Fruit fly (Drosophila melanogaster) whole organism, embryonic: Measurements from ENCODE around the gene kud.

ENCODE experiments used
- CG10147 ChIP-seq: fragments of 200-800 bp; sonication (Bioruptor generic); optimal IDR thresholded peaks from 2 replicates; lab custom pipeline; 2019; ENCODE audit warnings: missing biosample characterization, mild to moderate bottlenecking, missing genetic modification characterization, moderate library complexity
- CG11398 ChIP-seq: fragments of 200-800 bp; sonication (Bioruptor generic); optimal IDR thresholded peaks from 2 replicates; lab custom pipeline; 2016; ENCODE audit warnings: missing biosample characterization, missing genetic modification characterization
- CG11695 ChIP-seq: fragments of 200-800 bp; sonication (Bioruptor generic); IDR thresholded peaks from 3 replicates; pipeline ENCODE4 v1.3.6; 2022; ENCODE audit warnings: missing biosample characterization, missing genetic modification characterization
- CG12391 ChIP-seq: fragments of 200-800 bp; sonication (Bioruptor generic); optimal IDR thresholded peaks from 3 replicates; lab custom pipeline; 2018; ENCODE audit warnings: missing biosample characterization, mild to moderate bottlenecking, missing genetic modification characterization, moderate library complexity
- CG13624 ChIP-seq: fragments of 200-800 bp; sonication (Bioruptor generic); optimal IDR thresholded peaks from 2 replicates; lab custom pipeline; 2016; ENCODE audit warnings: missing biosample characterization, missing genetic modification characterization
- CG15514 ChIP-seq: fragments of 200-800 bp; sonication (Bioruptor generic); optimal IDR thresholded peaks from 3 replicates; lab custom pipeline; 2017; ENCODE audit warnings: missing biosample characterization, missing genetic modification characterization, mild to moderate bottlenecking, moderate library complexity, missing genetic modification reagents
- CG1603 ChIP-seq: fragments of 200-800 bp; sonication (Bioruptor generic); optimal IDR thresholded peaks from 2 replicates; lab custom pipeline; 2019; ENCODE audit warnings: missing biosample characterization, mild to moderate bottlenecking, missing genetic modification characterization, moderate library complexity
- CG16815 ChIP-seq: fragments of 200-800 bp; sonication (Bioruptor generic); optimal IDR thresholded peaks from 3 replicates; lab custom pipeline; 2017; ENCODE audit warnings: missing biosample characterization, mild to moderate bottlenecking, missing genetic modification characterization
- CG17186 ChIP-seq: fragments of 200-800 bp; sonication (Bioruptor generic); optimal IDR thresholded peaks from 3 replicates; lab custom pipeline; 2017; ENCODE audit warnings: missing biosample characterization, missing genetic modification reagents, missing genetic modification characterization
- CG17361 ChIP-seq: fragments of 200-800 bp; sonication (Bioruptor generic); IDR thresholded peaks from 3 replicates; pipeline ENCODE4 v1.3.6; 2022; ENCODE audit warnings: missing biosample characterization, missing genetic modification characterization
- CG2120 ChIP-seq: fragments of 200-800 bp; sonication (Bioruptor generic); optimal IDR thresholded peaks from 3 replicates; lab custom pipeline; 2016; ENCODE audit warnings: missing biosample characterization, missing genetic modification characterization
- CG2678 ChIP-seq: fragments of 200-800 bp; sonication (Bioruptor generic); optimal IDR thresholded peaks from 3 replicates; lab custom pipeline; 2019; ENCODE audit warnings: missing biosample characterization, mild to moderate bottlenecking, missing genetic modification characterization, moderate library complexity
- CG3726 ChIP-seq: fragments of 200-800 bp; sonication (Bioruptor generic); IDR thresholded peaks from 3 replicates; pipeline ENCODE4, ENCODE4 v1.3.6; 2022; ENCODE audit warnings: missing biosample characterization, missing genetic modification characterization
- CG8290 ChIP-seq, 3 experiments: fragments of 200-800 bp; sonication (Bioruptor generic); optimal IDR thresholded peaks; 2 replicates each; lab custom pipeline; 2016 to 2019; ENCODE audit warnings: missing biosample characterization in 3 of 3, missing genetic modification characterization in 3 of 3, mild to moderate bottlenecking in 2 of 3, moderate library complexity in 1 of 3
- CG9797 ChIP-seq: fragments of 200-800 bp; sonication (Bioruptor generic); optimal IDR thresholded peaks from 3 replicates; lab custom pipeline; 2018; ENCODE audit warnings: missing biosample characterization, mild to moderate bottlenecking, missing genetic modification characterization
- CG9817 ChIP-seq: fragments of 200-800 bp; sonication (Bioruptor generic); optimal IDR thresholded peaks from 2 replicates; lab custom pipeline; 2018; ENCODE audit warnings: missing biosample characterization, mild to moderate bottlenecking, missing genetic modification characterization, moderate library complexity
- CG9876 ChIP-seq: fragments of 200-800 bp; sonication (Bioruptor generic); optimal IDR thresholded peaks from 2 replicates; lab custom pipeline; 2016; ENCODE audit warnings: missing biosample characterization, missing genetic modification characterization
- D ChIP-seq, 2 experiments: fragments of 200-800 bp in 1 of 2; fragments of >200 bp in 1 of 2; sonication (Bioruptor generic) in 1 of 2; optimal IDR thresholded peaks; 2 replicates in 1 of 2; 3 replicates in 1 of 2; lab custom pipeline; 2017; ENCODE audit warnings: mild to moderate bottlenecking in 1 of 2, missing biosample characterization in 1 of 2, missing genetic modification characterization in 1 of 2, missing genetic modification reagents in 1 of 2
- D19A ChIP-seq: fragments of 200-800 bp; optimal IDR thresholded peaks from 3 replicates; lab custom pipeline; 2019; ENCODE audit warnings: missing biosample characterization, mild to moderate bottlenecking, missing genetic modification characterization, moderate library complexity
- E2f2 ChIP-seq: fragments of 200-800 bp; sonication (Bioruptor generic); IDR thresholded peaks from 2 replicates; pipeline ENCODE4 v1.3.6; 2022; ENCODE audit warnings: missing biosample characterization, missing genetic modification characterization
- Ets65A ChIP-seq: fragments of 200-800 bp; sonication (Bioruptor generic); peaks from one replicate; lab custom pipeline; 2016; ENCODE audit warnings: missing biosample characterization, missing genetic modification characterization
- Hand ChIP-seq: fragments of 200-800 bp; sonication (Bioruptor generic); optimal IDR thresholded peaks from 2 replicates; lab custom pipeline; 2017; ENCODE audit warnings: mild to moderate bottlenecking, missing biosample characterization, missing genetic modification reagents, missing genetic modification characterization
- Hr3 ChIP-seq: fragments of 200-800 bp; sonication (Bioruptor generic); optimal IDR thresholded peaks from 3 replicates; lab custom pipeline; 2016; ENCODE audit warnings: missing biosample characterization, missing genetic modification characterization
- MESR4 ChIP-seq: fragments of 200-800 bp; sonication (Bioruptor generic); optimal IDR thresholded peaks from 2 replicates; lab custom pipeline; 2018; ENCODE audit warnings: missing biosample characterization, mild to moderate bottlenecking, missing genetic modification characterization, moderate library complexity
- Max ChIP-seq: fragments of 200-800 bp; sonication (Bioruptor generic); optimal IDR thresholded peaks from 2 replicates; lab custom pipeline; 2016; ENCODE audit warnings: missing biosample characterization, mild to moderate bottlenecking, missing genetic modification characterization
- Meics ChIP-seq: fragments of 200-800 bp; sonication (Bioruptor generic); optimal IDR thresholded peaks from 2 replicates; lab custom pipeline; 2017; ENCODE audit warnings: missing biosample characterization, mild to moderate bottlenecking, missing genetic modification characterization
- Mes4 ChIP-seq: fragments of 200-800 bp; sonication (Bioruptor generic); optimal IDR thresholded peaks from 2 replicates; lab custom pipeline; 2016; ENCODE audit warnings: missing biosample characterization, missing genetic modification characterization
- NfI ChIP-seq: fragments of 200-800 bp; sonication (Bioruptor generic); optimal IDR thresholded peaks from 3 replicates; lab custom pipeline; 2018; ENCODE audit warnings: missing biosample characterization, mild to moderate bottlenecking, missing genetic modification characterization, moderate library complexity
- Oli ChIP-seq: fragments of 200-800 bp; sonication (Bioruptor generic); optimal IDR thresholded peaks from 2 replicates; lab custom pipeline; 2018; ENCODE audit warnings: missing biosample characterization, mild to moderate bottlenecking, missing genetic modification characterization, moderate library complexity
- PHDP ChIP-seq: fragments of 200-800 bp; sonication (Bioruptor generic); optimal IDR thresholded peaks from 3 replicates; lab custom pipeline; 2018; ENCODE audit warnings: missing biosample characterization, mild to moderate bottlenecking, missing genetic modification characterization, moderate library complexity
- Sox102F ChIP-seq: fragments of 200-800 bp; sonication (Bioruptor generic); optimal IDR thresholded peaks from 2 replicates; lab custom pipeline; 2018; ENCODE audit warnings: missing biosample characterization, mild to moderate bottlenecking, missing genetic modification characterization, moderate library complexity
- Spps ChIP-seq: fragments of 200-800 bp; sonication (Bioruptor generic); optimal IDR thresholded peaks from 2 replicates; lab custom pipeline; 2018; ENCODE audit warnings: missing biosample characterization, mild to moderate bottlenecking, missing genetic modification characterization
- Ssrp ChIP-seq: fragments of 200-800 bp; sonication (Bioruptor generic); optimal IDR thresholded peaks from 2 replicates; lab custom pipeline; 2018; ENCODE audit warnings: missing biosample characterization, mild to moderate bottlenecking, missing genetic modification characterization, moderate library complexity
- Vsx1 ChIP-seq: fragments of 200-800 bp; sonication (Bioruptor generic); optimal IDR thresholded peaks from 2 replicates; lab custom pipeline; 2017; ENCODE audit warnings: missing biosample characterization, mild to moderate bottlenecking, missing genetic modification characterization, missing genetic modification reagents
- ab ChIP-seq: fragments of 200-800 bp; sonication (Bioruptor generic); optimal IDR thresholded peaks from 2 replicates; lab custom pipeline; 2016; ENCODE audit warnings: missing biosample characterization, missing genetic modification characterization
- abd-A ChIP-seq: fragments of 200-800 bp; sonication (Bioruptor generic); optimal IDR thresholded peaks from 3 replicates; lab custom pipeline; 2019; ENCODE audit warnings: missing biosample characterization, mild to moderate bottlenecking, missing genetic modification characterization, moderate library complexity
- al ChIP-seq: fragments of 200-800 bp; sonication (Bioruptor generic); IDR thresholded peaks from 2 replicates; pipeline ENCODE4 v1.3.6; 2022; ENCODE audit warnings: missing biosample characterization, missing genetic modification characterization
- ash1 ChIP-seq: fragments of 200-800 bp; sonication (Bioruptor generic); optimal IDR thresholded peaks from 2 replicates; lab custom pipeline; 2018; ENCODE audit warnings: missing biosample characterization, mild to moderate bottlenecking, missing genetic modification characterization
- chinmo ChIP-seq: fragments of 200-800 bp; sonication (Bioruptor generic); IDR thresholded peaks from 4 replicates; pipeline ENCODE4 v1.3.6; 2022; ENCODE audit warnings: missing biosample characterization, missing genetic modification characterization; ENCODE audit not compliant: partially characterized antibody
- dpn ChIP-seq, 2 experiments: fragments of 200-800 bp; sonication (Bioruptor generic); optimal IDR thresholded peaks; 3 replicates each; lab custom pipeline; 2016; ENCODE audit warnings: missing biosample characterization in 2 of 2, missing genetic modification characterization in 2 of 2
- grau ChIP-seq: fragments of 200-800 bp; optimal IDR thresholded peaks from 3 replicates; lab custom pipeline; 2019; ENCODE audit warnings: missing biosample characterization, mild to moderate bottlenecking, missing genetic modification characterization, moderate library complexity
- grn ChIP-seq: fragments of 200-800 bp; sonication (Bioruptor generic); optimal IDR thresholded peaks from 3 replicates; lab custom pipeline; 2017; ENCODE audit warnings: missing biosample characterization, missing genetic modification characterization
- gro ChIP-seq: fragments of 200-800 bp; sonication (Bioruptor generic); optimal IDR thresholded peaks from 2 replicates; lab custom pipeline; 2016; ENCODE audit warnings: missing biosample characterization, missing genetic modification characterization
- hkb ChIP-seq, 2 experiments: fragments of 200-800 bp in 1 of 2; fragments of >200 bp in 1 of 2; sonication (Bioruptor generic) in 1 of 2; IDR thresholded peaks in 1 of 2; optimal IDR thresholded peaks in 1 of 2; 2 replicates each; pipeline versions ENCODE4 v1.3.6 to Lab custom; 2017 to 2022; ENCODE audit warnings: missing biosample characterization in 1 of 2, missing genetic modification characterization in 1 of 2
- rib ChIP-seq: fragments of 200-800 bp; sonication (Bioruptor generic); IDR thresholded peaks from 2 replicates; pipeline ENCODE4 v1.3.6; 2022; ENCODE audit warnings: missing biosample characterization, missing genetic modification characterization
- salm ChIP-seq: fragments of 200-800 bp; sonication (Bioruptor generic); optimal IDR thresholded peaks from 2 replicates; lab custom pipeline; 2018; ENCODE audit warnings: missing biosample characterization, mild to moderate bottlenecking, missing genetic modification characterization
- slp2 ChIP-seq: fragments of 200-800 bp; sonication (Bioruptor generic); optimal IDR thresholded peaks from 2 replicates; lab custom pipeline; 2016; ENCODE audit warnings: missing biosample characterization, missing genetic modification characterization
- stc ChIP-seq: fragments of 200-800 bp; sonication (Bioruptor generic); IDR thresholded peaks from 2 replicates; pipeline ENCODE4 v1.3.6; 2022; ENCODE audit warnings: missing biosample characterization, missing genetic modification characterization
- sug ChIP-seq: fragments of 200-800 bp; optimal IDR thresholded peaks from 2 replicates; lab custom pipeline; 2019; ENCODE audit warnings: missing biosample characterization, mild to moderate bottlenecking, missing genetic modification characterization, moderate library complexity

kud gene

dm6 chr3L:16885042-16885441 lies 40.3 kb upstream of the kud start (continued):
- TF ChIP-seq CG3726 (GFP tag; lab: Robert Waterston, UW) (no peak), dpn (GFP tag; optimal IDR thresholded peaks at IDR 0.05; lab: Kevin White, UChicago) (peak in 1 of 2 experiments; percentile 6), CG11398 (no peak), CG11695 (GFP tag; lab: Robert Waterston, UW) (peak; percentile 60; the same call in 2 of the 3 replicates), stc (GFP tag; lab: Robert Waterston, UW) (peak; percentile 44; the same call in 1 of the 2 replicates), CG17361 (no peak), Meics (GFP tag; lab: Kevin White, UChicago) (peak; percentile 56), CG9817 (tag; lab: Kevin White, UChicago) (peak; percentile 20), D (optimal IDR thresholded peaks at IDR 0.05; lab: Kevin White, UChicago) (no peak), D (GFP tag; optimal IDR thresholded peaks at IDR 0.05; lab: Kevin White, UChicago) (no peak), CG9876 (GFP tag; lab: Kevin White, UChicago) (no peak), Spps (no peak), Ssrp (tag; lab: Kevin White, UChicago) (no peak), Max (GFP tag; lab: Kevin White, UChicago) (no peak), D19A (tag; lab: Kevin White, UChicago) (peak; percentile 70), Mes4 (GFP tag; lab: Kevin White, UChicago) (no peak), al (peak; percentile 65; the same call in 1 of the 2 replicates), E2f2 (GFP tag; lab: Robert Waterston, UW) (0 out of 2 replicates have a peak, but pooled peaks have one; percentile 26), Sox102F (peak; percentile 10), CG1603 (tag; lab: Kevin White, UChicago) (no peak), PHDP (tag; lab: Kevin White, UChicago) (peak; percentile 46), Hand (no peak), slp2 (GFP tag; lab: Kevin White, UChicago) (no peak), CG17186 (GFP tag; lab: Kevin White, UChicago) (no peak), grau (tag; lab: Kevin White, UChicago) (peak; percentile 46), Vsx1 (no peak), CG12391 (tag; lab: Kevin White, UChicago) (peak; percentile 16), rib (GFP tag; lab: Robert Waterston, UW) (peak; percentile 63), abd-A (tag; lab: Kevin White, UChicago) (peak; percentile 14), CG13624 (GFP tag; lab: Kevin White, UChicago) (peak; percentile 43)

- TF ChIP-seq salm (tag; lab: Kevin White, UChicago) (no peak), CG8290 (GFP tag; optimal IDR thresholded peaks at IDR 0.05; lab: Kevin White, UChicago) (no peak), CG8290 (tag; optimal IDR thresholded peaks at IDR 0.05; lab: Kevin White, UChicago) (peak in 1 of 2 experiments; percentile 43), Hr3 (GFP tag; lab: Kevin White, UChicago) (no peak), NfI (GFP tag; lab: Kevin White, UChicago) (peak; percentile 32), CG10147 (no peak), CG2678 (tag; lab: Kevin White, UChicago) (peak; percentile 7), Meics (GFP tag; lab: Kevin White, UChicago) (peak; percentile 15), CG15514 (GFP tag; lab: Kevin White, UChicago) (peak; percentile 15), CG16815 (GFP tag; lab: Kevin White, UChicago) (no peak), MESR4 (no peak), ash1 (GFP tag; lab: Kevin White, UChicago) (no peak), Ets65A (peak; percentile 88), grn (GFP tag; lab: Kevin White, UChicago) (peak; percentile 71), chinmo (GFP tag; lab: Robert Waterston, UW) (0 out of 4 replicates have a peak, but pooled peaks have one; percentile 30), ab (no peak), CG2120 (peak; percentile 1), gro (GFP tag; lab: Kevin White, UChicago) (no peak), Oli (tag; lab: Kevin White, UChicago) (no peak), sug (tag; lab: Kevin White, UChicago) (peak; percentile 1), CG9797 (GFP tag; lab: Kevin White, UChicago) (no peak), hkb (optimal IDR thresholded peaks at IDR 0.05; lab: Kevin White, UChicago) (no peak), hkb (GFP tag; IDR thresholded peaks at IDR 0.05; lab: Robert Waterston, UW) (0 out of 2 replicates have a peak, but pooled peaks have one; percentile 38)
Measured at dm6 chr3L:16884037-16884436, 39.2 kb upstream of the kud start.
